Fruit fly (Drosophila melanogaster) whole organism: Measurements from ENCODE around the gene Prosbeta2R1.

Experiments used
- CG8478 ChIP-seq: fragments of >200 bp; optimal IDR thresholded peaks from 2 replicates; lab custom pipeline; 2018; ENCODE audit warnings: inconsistent platforms
- Dll ChIP-seq: fragments of >200 bp; optimal IDR thresholded peaks from 2 replicates; lab custom pipeline; 2017
- EcR ChIP-seq, 2 experiments: fragments of >200 bp; optimal IDR thresholded peaks; 2 replicates each; lab custom pipeline; 2017; ENCODE audit warnings: missing biosample characterization in 2 of 2, missing genetic modification characterization in 2 of 2, missing genetic modification reagents in 2 of 2
- pan ChIP-seq: fragments of >200 bp; optimal IDR thresholded peaks from 2 replicates; lab custom pipeline; 2017
- psq ChIP-seq: fragments of >200 bp; optimal IDR thresholded peaks from 2 replicates; lab custom pipeline; 2017
- usp ChIP-seq: fragments of >200 bp; optimal IDR thresholded peaks from 2 replicates; lab custom pipeline; 2017; ENCODE audit warnings: missing biosample characterization, missing genetic modification characterization, mixed read lengths

Prosbeta2R1 gene

dm6 chrX:5852677-5853076 is 43.9 kb downstream of the Prosbeta2R1 start:
- TF ChIP-seq Dll (lab: Kevin White, UChicago) (no peak), pan (lab: Kevin White, UChicago) (no peak), usp (GFP tag; lab: Kevin White, UChicago) (no peak), psq (lab: Kevin White, UChicago) (no peak), EcR (GFP tag; optimal IDR thresholded peaks at IDR 0.05; lab: Kevin White, UChicago) (no peak), CG8478 (no peak)

- TF ChIP-seq EcR (GFP tag; optimal IDR thresholded peaks at IDR 0.05; lab: Kevin White, UChicago) (no peak), psq (lab: Kevin White, UChicago) (no peak), CG8478 (no peak), Dll (lab: Kevin White, UChicago) (no peak), usp (GFP tag; lab: Kevin White, UChicago) (no peak), pan (lab: Kevin White, UChicago) (no peak)
These were observed 44.7 kb downstream of the Prosbeta2R1 start, which contains the start of gene CG43136 for dm6 chrX:5853461-5853860. Gene CG43136 (plus strand): TSS chrX:5853761.
